Fruit fly (Drosophila melanogaster) whole organism, embryonic: ENCODE measurements around the gene hook.
A peak's percentile ranks its signal among the peaks of the same experiment; 100 is the strongest.

Experiments used
- Atf3 ChIP-seq: fragments of 200-800 bp; sonication (Bioruptor generic); optimal IDR thresholded peaks from 3 replicates; lab custom pipeline; 2016; ENCODE audit warnings: missing biosample characterization, missing genetic modification characterization
- B-H1 ChIP-seq: fragments of 200-800 bp; sonication (Bioruptor generic); IDR thresholded peaks from 3 replicates; pipeline ENCODE4 v1.3.6; 2022; ENCODE audit warnings: missing biosample characterization, missing genetic modification characterization
- BtbVII ChIP-seq: fragments of 200-800 bp; sonication (Bioruptor generic); optimal IDR thresholded peaks from 3 replicates; lab custom pipeline; 2017; ENCODE audit warnings: missing biosample characterization, mild to moderate bottlenecking, missing genetic modification characterization
- CG12769 ChIP-seq: fragments of 200-800 bp; sonication (Bioruptor generic); optimal IDR thresholded peaks from 2 replicates; lab custom pipeline; 2019; ENCODE audit warnings: missing biosample characterization, mild to moderate bottlenecking, missing genetic modification characterization, moderate library complexity
- CG13296 ChIP-seq: fragments of 200-800 bp; sonication (Bioruptor generic); optimal IDR thresholded peaks from 3 replicates; lab custom pipeline; 2018; ENCODE audit warnings: missing biosample characterization, mild to moderate bottlenecking, missing genetic modification characterization
- CG14014 ChIP-seq: fragments of 200-800 bp; sonication (Bioruptor generic); IDR thresholded peaks from 2 replicates; pipeline ENCODE4 v1.3.6; 2022; ENCODE audit warnings: missing biosample characterization, missing genetic modification characterization
- CG14965 ChIP-seq: fragments of 200-800 bp; sonication (Bioruptor generic); optimal IDR thresholded peaks from 2 replicates; lab custom pipeline; 2016; ENCODE audit warnings: missing biosample characterization, missing genetic modification characterization, borderline replicate concordance
- CG15514 ChIP-seq: fragments of 200-800 bp; sonication (Bioruptor generic); optimal IDR thresholded peaks from 3 replicates; lab custom pipeline; 2017; ENCODE audit warnings: missing biosample characterization, missing genetic modification characterization, mild to moderate bottlenecking, moderate library complexity, missing genetic modification reagents
- CG15601 ChIP-seq: fragments of 200-800 bp; sonication (Bioruptor generic); optimal IDR thresholded peaks from 3 replicates; lab custom pipeline; 2019; ENCODE audit warnings: missing biosample characterization, mild to moderate bottlenecking, missing genetic modification characterization, moderate library complexity
- CG1602 ChIP-seq: fragments of 200-800 bp; sonication (Bioruptor generic); optimal IDR thresholded peaks from 3 replicates; lab custom pipeline; 2016; ENCODE audit warnings: missing biosample characterization, missing genetic modification characterization
- CG2202 ChIP-seq: fragments of 200-800 bp; sonication (Bioruptor generic); optimal IDR thresholded peaks from 2 replicates; lab custom pipeline; 2018; ENCODE audit warnings: missing biosample characterization, mild to moderate bottlenecking, missing genetic modification characterization
- CG2678 ChIP-seq: fragments of 200-800 bp; sonication (Bioruptor generic); optimal IDR thresholded peaks from 3 replicates; lab custom pipeline; 2019; ENCODE audit warnings: missing biosample characterization, mild to moderate bottlenecking, missing genetic modification characterization, moderate library complexity
- CG3163 ChIP-seq: fragments of 200-800 bp; sonication (Bioruptor generic); optimal IDR thresholded peaks from 3 replicates; lab custom pipeline; 2016; ENCODE audit warnings: missing biosample characterization, missing genetic modification characterization
- CG3995 ChIP-seq: fragments of 200-800 bp; sonication (Bioruptor generic); optimal IDR thresholded peaks from 3 replicates; lab custom pipeline; 2016; ENCODE audit warnings: missing biosample characterization, missing genetic modification characterization
- CG4404 ChIP-seq: fragments of 200-800 bp; sonication (Bioruptor generic); IDR thresholded peaks from 2 replicates; pipeline ENCODE4 v1.3.6; 2022; ENCODE audit warnings: missing biosample characterization, missing genetic modification characterization
- CG6654 ChIP-seq: fragments of 200-800 bp; sonication (Bioruptor generic); optimal IDR thresholded peaks from 2 replicates; lab custom pipeline; 2017; ENCODE audit warnings: missing biosample characterization, mild to moderate bottlenecking, missing genetic modification characterization
- CG7372 ChIP-seq: fragments of 200-800 bp; sonication (Bioruptor generic); IDR thresholded peaks from 2 replicates; pipeline ENCODE4 v1.3.6; 2022; ENCODE audit warnings: missing biosample characterization, missing genetic modification characterization
- CG7556 ChIP-seq: fragments of 200-800 bp; sonication (Bioruptor generic); optimal IDR thresholded peaks from 2 replicates; lab custom pipeline; 2017; ENCODE audit warnings: missing biosample characterization, mild to moderate bottlenecking, missing genetic modification characterization
- CG9727 ChIP-seq: fragments of 200-800 bp; sonication (Bioruptor generic); optimal IDR thresholded peaks from 3 replicates; lab custom pipeline; 2017; ENCODE audit warnings: missing biosample characterization, mild to moderate bottlenecking, missing genetic modification characterization
- CG9932 ChIP-seq: fragments of 200-800 bp; sonication (Bioruptor generic); IDR thresholded peaks from 2 replicates; pipeline ENCODE4 v1.3.6; 2022; ENCODE audit warnings: missing biosample characterization, missing genetic modification characterization
- CoRest ChIP-seq: fragments of 200-800 bp; sonication (Bioruptor generic); optimal IDR thresholded peaks from 3 replicates; lab custom pipeline; 2018; ENCODE audit warnings: missing biosample characterization, mild to moderate bottlenecking, missing genetic modification characterization, moderate library complexity
- CrebB ChIP-seq: fragments of 200-800 bp; sonication (Bioruptor generic); optimal IDR thresholded peaks from 3 replicates; lab custom pipeline; 2018; ENCODE audit warnings: missing biosample characterization, mild to moderate bottlenecking, missing genetic modification characterization
- E2f2 ChIP-seq: fragments of 200-800 bp; sonication (Bioruptor generic); IDR thresholded peaks from 2 replicates; pipeline ENCODE4 v1.3.6; 2022; ENCODE audit warnings: missing biosample characterization, missing genetic modification characterization
- Fer2 ChIP-seq: fragments of 200-800 bp; sonication (Bioruptor generic); optimal IDR thresholded peaks from 2 replicates; lab custom pipeline; 2018; ENCODE audit warnings: missing biosample characterization, mild to moderate bottlenecking, missing genetic modification characterization, moderate library complexity
- GATAe ChIP-seq: fragments of 200-800 bp; sonication (Bioruptor generic); conservative IDR thresholded peaks from 2 replicates; pipeline ENCODE4 v1.3.6; 2022; ENCODE audit warnings: missing biosample characterization, missing genetic modification characterization
- Lim3 ChIP-seq: fragments of 200-800 bp; sonication (Bioruptor generic); IDR thresholded peaks from 2 replicates; pipeline ENCODE4 v1.3.6; 2022; ENCODE audit warnings: missing biosample characterization, missing genetic modification characterization
- Oaz ChIP-seq: fragments of 200-800 bp; sonication (Bioruptor generic); IDR thresholded peaks from 2 replicates; pipeline ENCODE4 v1.3.6; 2022; ENCODE audit warnings: missing biosample characterization, missing genetic modification characterization
- aop ChIP-seq: fragments of 200-800 bp; sonication (Bioruptor generic); IDR thresholded peaks from 2 replicates; pipeline ENCODE4 v1.3.6; 2022; ENCODE audit warnings: missing biosample characterization, missing genetic modification characterization
- bigmax ChIP-seq: fragments of 200-800 bp; sonication (Bioruptor generic); optimal IDR thresholded peaks from 2 replicates; lab custom pipeline; 2018; ENCODE audit warnings: missing biosample characterization, mild to moderate bottlenecking, missing genetic modification characterization
- bowl ChIP-seq: fragments of 200-800 bp; sonication (Bioruptor generic); IDR thresholded peaks from 2 replicates; pipeline ENCODE4 v1.3.6; 2022; ENCODE audit warnings: missing biosample characterization, missing genetic modification characterization
- croc ChIP-seq: fragments of 200-800 bp; sonication (Bioruptor generic); conservative IDR thresholded peaks from 3 replicates; pipeline ENCODE4 v1.3.6; 2022; ENCODE audit warnings: missing biosample characterization, missing genetic modification characterization
- dan ChIP-seq: fragments of 200-800 bp; sonication (Bioruptor generic); IDR thresholded peaks from 2 replicates; pipeline ENCODE4 v1.3.6; 2022; ENCODE audit warnings: missing biosample characterization, missing genetic modification characterization
- danr ChIP-seq: fragments of 200-800 bp; sonication (Bioruptor generic); IDR thresholded peaks from 2 replicates; pipeline ENCODE4 v1.3.6; 2022; ENCODE audit warnings: missing biosample characterization, missing genetic modification characterization
- dm ChIP-seq: fragments of 200-800 bp; sonication (Bioruptor generic); optimal IDR thresholded peaks from 3 replicates; lab custom pipeline; 2016; ENCODE audit warnings: missing biosample characterization, missing genetic modification characterization
- dpn ChIP-seq, 2 experiments: fragments of 200-800 bp; sonication (Bioruptor generic); optimal IDR thresholded peaks; 3 replicates each; lab custom pipeline; 2016; ENCODE audit warnings: missing biosample characterization in 2 of 2, missing genetic modification characterization in 2 of 2
- dysf ChIP-seq: fragments of 200-800 bp; sonication (Bioruptor generic); IDR thresholded peaks from 3 replicates; pipeline ENCODE4 v1.3.6; 2022; ENCODE audit warnings: missing biosample characterization, missing genetic modification characterization
- emc ChIP-seq: fragments of 200-800 bp; sonication (Bioruptor generic); optimal IDR thresholded peaks from 2 replicates; lab custom pipeline; 2016; ENCODE audit warnings: missing biosample characterization, missing genetic modification characterization
- fru ChIP-seq: fragments of >200 bp; optimal IDR thresholded peaks from 2 replicates; lab custom pipeline; 2017
- gsb-n ChIP-seq: fragments of 200-800 bp; sonication (Bioruptor generic); optimal IDR thresholded peaks from 3 replicates; lab custom pipeline; 2018; ENCODE audit warnings: missing biosample characterization, mild to moderate bottlenecking, missing genetic modification characterization
- jigr1 ChIP-seq: fragments of 200-800 bp; sonication (Bioruptor generic); IDR thresholded peaks from 3 replicates; pipeline ENCODE4 v1.3.6; 2022; ENCODE audit warnings: missing biosample characterization, missing genetic modification characterization
- ken ChIP-seq: fragments of 200-800 bp; sonication (Bioruptor generic); IDR thresholded peaks from 3 replicates; pipeline ENCODE4 v1.3.6; 2022; ENCODE audit warnings: missing biosample characterization, missing genetic modification characterization
- luna ChIP-seq: fragments of 200-800 bp; sonication (Bioruptor generic); optimal IDR thresholded peaks from 2 replicates; lab custom pipeline; 2016; ENCODE audit warnings: missing biosample characterization, missing genetic modification characterization
- org-1 ChIP-seq: fragments of 200-800 bp; sonication (Bioruptor generic); optimal IDR thresholded peaks from 2 replicates; lab custom pipeline; 2017; ENCODE audit warnings: missing biosample characterization, missing genetic modification characterization
- pnt ChIP-seq: fragments of 200-800 bp; sonication (Bioruptor generic); optimal IDR thresholded peaks from 3 replicates; lab custom pipeline; 2016; ENCODE audit warnings: missing biosample characterization, missing genetic modification characterization
- ranshi ChIP-seq: fragments of 200-800 bp; sonication (Bioruptor generic); IDR thresholded peaks from 2 replicates; pipeline ENCODE4 v1.3.6; 2022; ENCODE audit warnings: missing biosample characterization, missing genetic modification characterization
- slou ChIP-seq: fragments of 200-800 bp; sonication (Bioruptor generic); optimal IDR thresholded peaks from 3 replicates; lab custom pipeline; 2016; ENCODE audit warnings: missing biosample characterization, missing genetic modification characterization
- unpg ChIP-seq: fragments of 200-800 bp; sonication (Bioruptor generic); optimal IDR thresholded peaks from 3 replicates; lab custom pipeline; 2018; ENCODE audit warnings: missing biosample characterization, mild to moderate bottlenecking, missing genetic modification characterization, moderate library complexity
- wor ChIP-seq: fragments of 200-800 bp; sonication (Bioruptor generic); IDR thresholded peaks from 2 replicates; pipeline ENCODE4 v1.3.6; 2022; ENCODE audit warnings: missing biosample characterization, missing genetic modification characterization
- zen2 ChIP-seq: fragments of 200-800 bp; sonication (Bioruptor generic); IDR thresholded peaks from 3 replicates; pipeline ENCODE4 v1.3.6; 2022; ENCODE audit warnings: missing biosample characterization, missing genetic modification characterization; ENCODE audit not compliant: partially characterized antibody
- zfh2 ChIP-seq: fragments of 200-800 bp; sonication (Bioruptor generic); optimal IDR thresholded peaks from 2 replicates; lab custom pipeline; 2016; ENCODE audit warnings: missing biosample characterization, missing genetic modification characterization

Gene hook

dm6 chr2L:19023972-19024743, 9.1 kb downstream of the hook start (continued):
- TF ChIP-seq jigr1 (GFP tag; lab: Robert Waterston, UW) (no peak), CG2678 (tag; lab: Kevin White, UChicago) (peak; percentile 92), CG2202 (tag; lab: Kevin White, UChicago) (no peak), GATAe (GFP tag; lab: Robert Waterston, UW) (no peak), CG15601 (peak; percentile 72), CG7556 (GFP tag; lab: Kevin White, UChicago) (peak; percentile 94), unpg (GFP tag; lab: Kevin White, UChicago) (peak; percentile 66), luna (GFP tag; lab: Kevin White, UChicago) (no peak), CG3995 (GFP tag; lab: Kevin White, UChicago) (no peak), danr (GFP tag; lab: Robert Waterston, UW) (no peak), ranshi (0 out of 2 replicates have a peak, but pooled peaks have one; percentile 6), dan (GFP tag; lab: Robert Waterston, UW) (no peak), Atf3 (no peak), wor (peak; percentile 47; the same call in 1 of the 2 replicates), Oaz (GFP tag; lab: Robert Waterston, UW) (no peak), CG9932 (GFP tag; lab: Robert Waterston, UW) (no peak), gsb-n (tag; lab: Kevin White, UChicago) (no peak), CG4404 (no peak; the same call in 1 of the 2 replicates), emc (no peak), CG15514 (GFP tag; lab: Kevin White, UChicago) (peak; percentile 53), org-1 (GFP tag; lab: Kevin White, UChicago) (peak; percentile 74), bigmax (no peak), CoRest (tag; lab: Kevin White, UChicago) (peak; percentile 86), CG6654 (peak; percentile 23), dysf (peak; percentile 72; the same call in 2 of the 3 replicates), zen2 (no peak), bowl (GFP tag; lab: Robert Waterston, UW) (no peak), E2f2 (GFP tag; lab: Robert Waterston, UW) (peak; percentile 25; the same call in 1 of the 2 replicates), zfh2 (GFP tag; lab: Kevin White, UChicago) (no peak), dpn (GFP tag; optimal IDR thresholded peaks at IDR 0.05; lab: Kevin White, UChicago) (peak; percentile 27 to 43), dm (GFP tag; lab: Kevin White, UChicago) (no peak), BtbVII (GFP tag; lab: Kevin White, UChicago) (peak; percentile 76), CG9727 (GFP tag; lab: Kevin White, UChicago) (peak; percentile 70), CG13296 (GFP tag; lab: Kevin White, UChicago) (peak; percentile 85), slou (GFP tag; lab: Kevin White, UChicago) (peak; percentile 56), CG14965 (GFP tag; lab: Kevin White, UChicago) (no peak), B-H1 (GFP tag; lab: Robert Waterston, UW) (peak; percentile 37; the same call in 2 of the 3 replicates), croc (no peak; the same call in 2 of the 3 replicates), Lim3 (no peak), CG1602 (GFP tag; lab: Kevin White, UChicago) (no peak), CG7372 (peak; percentile 10; the same call in 1 of the 2 replicates), CrebB (tag; lab: Kevin White, UChicago) (no peak), fru (no peak), CG12769 (tag; lab: Kevin White, UChicago) (peak; percentile 61), pnt (no peak), CG14014 (peak; percentile 58; the same call in 1 of the 2 replicates), ken (GFP tag; lab: Robert Waterston, UW) (no peak; the same call in 2 of the 3 replicates), aop (GFP tag; lab: Robert Waterston, UW) (no peak), CG3163 (GFP tag; lab: Kevin White, UChicago) (no peak), Fer2 (peak; percentile 57)
